Worm (Caenorhabditis elegans) whole organism, L3 larva: Measurements from ENCODE around the gene Y55F3BR.6.

Source experiments
- ceh-82 ChIP-seq: fragments of 150-350 bp; optimal IDR thresholded peaks from 2 replicates; lab custom pipeline; 2014; ENCODE audit warnings: missing biosample characterization, missing genetic modification characterization
- ceh-9 ChIP-seq: sonication (generic microtip); optimal IDR thresholded peaks from 2 replicates; lab custom pipeline; 2018; ENCODE audit warnings: missing biosample characterization, missing genetic modification characterization
- egl-27 ChIP-seq: sonication (generic microtip); optimal IDR thresholded peaks from 4 replicates; lab custom pipeline; 2017; ENCODE audit warnings: missing biosample characterization, missing genetic modification reagents, missing genetic modification characterization
- lin-15B ChIP-seq: fragments of 150-350 bp; optimal IDR thresholded peaks from 2 replicates; lab custom pipeline; 2014; ENCODE audit warnings: missing biosample characterization, missing genetic modification characterization
- lin-39 ChIP-seq: fragments of 150-350 bp; optimal IDR thresholded peaks from 2 replicates; lab custom pipeline; 2018; ENCODE audit warnings: missing biosample characterization, missing genetic modification reagents, missing genetic modification characterization

ce11 chrIV:805693-806092 is 36.2 kb downstream of the Y55F3BR.6 start:
- TF ChIP-seq egl-27 (no peak), ceh-9 (tag; lab: Kevin White, UChicago) (no peak), ceh-82 (tag; lab: Kevin White, UChicago) (no peak), lin-15B (tag; lab: Kevin White, UChicago) (no peak), lin-39 (no peak)
